Worm (Caenorhabditis elegans) whole organism, L2 larva: ENCODE measurements around the gene sre-6.

Experiments
- C34F6.9 ChIP-seq: fragments of 150-350 bp; optimal IDR thresholded peaks from 2 replicates; lab custom pipeline; 2014; ENCODE audit warnings: missing biosample characterization, missing genetic modification characterization
- F13H6.1 ChIP-seq: sonication (generic microtip); optimal IDR thresholded peaks from 2 replicates; lab custom pipeline; 2016; ENCODE audit warnings: missing genetic modification characterization, missing compliant biosample characterization
- R02D3.7 ChIP-seq: fragments of 150-350 bp; optimal IDR thresholded peaks from 2 replicates; lab custom pipeline; 2014; ENCODE audit warnings: missing biosample characterization, missing genetic modification characterization
- Y55F3AM.14 ChIP-seq: fragments of 200-800 bp; sonication (Bioruptor generic); optimal IDR thresholded peaks from 2 replicates; lab custom pipeline; 2018; ENCODE audit warnings: mild to moderate bottlenecking, missing genetic modification characterization, missing compliant biosample characterization
- ZK546.5 ChIP-seq: sonication (generic microtip); optimal IDR thresholded peaks from 2 replicates; lab custom pipeline; 2017; ENCODE audit warnings: missing biosample characterization, missing genetic modification characterization
- aly-2 ChIP-seq: fragments of 150-350 bp; optimal IDR thresholded peaks from 2 replicates; lab custom pipeline; 2014; ENCODE audit warnings: missing biosample characterization, missing genetic modification characterization
- ama-1 ChIP-seq: fragments of 150-350 bp; optimal IDR thresholded peaks from 2 replicates; lab custom pipeline; 2018; ENCODE audit warnings: inconsistent platforms
- blmp-1 ChIP-seq: sonication (generic microtip); optimal IDR thresholded peaks from 2 replicates; lab custom pipeline; 2017; ENCODE audit warnings: missing genetic modification characterization, mild to moderate bottlenecking, missing compliant biosample characterization, antibody characterized with exemption, moderate library complexity; ENCODE audit not compliant: insufficient read depth
- ceh-16 ChIP-seq: fragments of 150-350 bp; optimal IDR thresholded peaks from 2 replicates; lab custom pipeline; 2014; ENCODE audit warnings: missing biosample characterization, missing genetic modification characterization
- crh-2 ChIP-seq: sonication (generic microtip); optimal IDR thresholded peaks from 2 replicates; lab custom pipeline; 2017; ENCODE audit warnings: missing biosample characterization, missing genetic modification characterization
- egl-27 ChIP-seq: sonication (generic microtip); optimal IDR thresholded peaks from 3 replicates; lab custom pipeline; 2017; ENCODE audit warnings: missing biosample characterization, missing genetic modification reagents, missing genetic modification characterization
- fos-1 ChIP-seq: fragments of 150-350 bp; optimal IDR thresholded peaks from 2 replicates; lab custom pipeline; 2014; ENCODE audit warnings: missing biosample characterization, missing genetic modification characterization
- gmeb-1 ChIP-seq: fragments of 150-350 bp; optimal IDR thresholded peaks from 2 replicates; lab custom pipeline; 2014; ENCODE audit warnings: missing biosample characterization, missing genetic modification characterization
- lin-13 ChIP-seq: fragments of 150-350 bp; optimal IDR thresholded peaks from 2 replicates; lab custom pipeline; 2014; ENCODE audit warnings: missing biosample characterization, missing genetic modification reagents, missing genetic modification characterization
- lin-39 ChIP-seq: fragments of 150-350 bp; optimal IDR thresholded peaks from 2 replicates; lab custom pipeline; 2014; ENCODE audit warnings: missing biosample characterization, missing genetic modification reagents, missing genetic modification characterization
- lsy-2 ChIP-seq, 2 experiments: fragments of 150-350 bp in 1 of 2; sonication (generic microtip) in 1 of 2; optimal IDR thresholded peaks; 2 replicates each; lab custom pipeline; 2014 to 2017; ENCODE audit warnings: missing biosample characterization in 2 of 2, missing genetic modification characterization in 2 of 2
- mab-5 ChIP-seq: fragments of 150-350 bp; optimal IDR thresholded peaks from 2 replicates; lab custom pipeline; 2014; ENCODE audit warnings: missing biosample characterization, missing genetic modification characterization
- mbf-1 ChIP-seq: sonication (generic microtip); optimal IDR thresholded peaks from 2 replicates; lab custom pipeline; 2017; ENCODE audit warnings: missing biosample characterization, missing genetic modification characterization
- mdl-1 ChIP-seq, 2 experiments: fragments of 150-350 bp in 1 of 2; sonication (generic microtip) in 1 of 2; optimal IDR thresholded peaks; 2 replicates each; lab custom pipeline; 2017; ENCODE audit warnings: missing biosample characterization in 2 of 2, missing genetic modification characterization in 2 of 2
- nhr-12 ChIP-seq: fragments of 150-350 bp; optimal IDR thresholded peaks from 2 replicates; lab custom pipeline; 2014; ENCODE audit warnings: missing biosample characterization, missing genetic modification characterization
- nhr-23 ChIP-seq: fragments of 150-350 bp; optimal IDR thresholded peaks from 2 replicates; lab custom pipeline; 2014; ENCODE audit warnings: missing biosample characterization, missing genetic modification reagents, missing genetic modification characterization
- nhr-237 ChIP-seq: fragments of 150-350 bp; optimal IDR thresholded peaks from 2 replicates; lab custom pipeline; 2014; ENCODE audit warnings: missing biosample characterization, missing genetic modification characterization
- nhr-25 ChIP-seq: fragments of 150-350 bp; sonication (generic microtip); optimal IDR thresholded peaks from 3 replicates; lab custom pipeline; 2014; ENCODE audit warnings: missing biosample characterization, missing genetic modification characterization
- sem-4 ChIP-seq: fragments of 150-350 bp; optimal IDR thresholded peaks from 2 replicates; lab custom pipeline; 2014; ENCODE audit warnings: missing biosample characterization, missing genetic modification reagents, missing genetic modification characterization
- skn-1 ChIP-seq: sonication (generic microtip); optimal IDR thresholded peaks from 2 replicates; lab custom pipeline; 2017; ENCODE audit warnings: missing biosample characterization, missing genetic modification characterization
- sma-3 ChIP-seq: sonication (generic microtip); optimal IDR thresholded peaks from 2 replicates; lab custom pipeline; 2016; ENCODE audit warnings: missing genetic modification reagents, missing genetic modification characterization, missing compliant biosample characterization
- sma-9 ChIP-seq, 2 experiments: fragments of 150-350 bp in 1 of 2; sonication (generic microtip) in 1 of 2; optimal IDR thresholded peaks; 2 replicates each; lab custom pipeline; 2014 to 2016; ENCODE audit warnings: missing genetic modification characterization in 2 of 2, mild to moderate bottlenecking in 1 of 2, missing biosample characterization in 1 of 2, missing compliant biosample characterization in 1 of 2, missing genetic modification reagents in 1 of 2, moderate library complexity in 1 of 2
- snpc-4 ChIP-seq: fragments of 150-350 bp; optimal IDR thresholded peaks from 2 replicates; lab custom pipeline; 2014; ENCODE audit warnings: missing biosample characterization, missing genetic modification characterization
- unc-55 ChIP-seq: fragments of 150-350 bp; sonication (generic microtip); optimal IDR thresholded peaks from 3 replicates; lab custom pipeline; 2014; ENCODE audit warnings: missing biosample characterization, missing genetic modification reagents, missing genetic modification characterization
- unc-62 ChIP-seq: fragments of 150-350 bp; optimal IDR thresholded peaks from 2 replicates; lab custom pipeline; 2014; ENCODE audit warnings: missing biosample characterization, missing genetic modification reagents, missing genetic modification characterization
- zag-1 ChIP-seq: fragments of 150-350 bp; optimal IDR thresholded peaks from 2 replicates; lab custom pipeline; 2014; ENCODE audit warnings: missing biosample characterization, missing genetic modification characterization
- ztf-1 ChIP-seq: fragments of 200-800 bp; sonication (Bioruptor generic); conservative IDR thresholded peaks from 2 replicates; pipeline ENCODE4 v1.3.6; 2022; ENCODE audit warnings: missing genetic modification characterization, missing compliant biosample characterization
- ztf-11 ChIP-seq: sonication (generic microtip); optimal IDR thresholded peaks from 2 replicates; lab custom pipeline; 2017; ENCODE audit warnings: missing biosample characterization, missing genetic modification characterization
- ztf-4 ChIP-seq: fragments of 150-350 bp; optimal IDR thresholded peaks from 2 replicates; lab custom pipeline; 2014; ENCODE audit warnings: missing biosample characterization, missing genetic modification characterization

sre-6 gene

ce11 chrV:10807862-10808327 is 45.3 kb upstream of the sre-6 start, which contains the start of gene plrg-1 (continued):
- TF ChIP-seq mdl-1 (tag; optimal IDR thresholded peaks at IDR 0.05; lab: Kevin White, UChicago) (peak in 1 of 2 experiments; percentile 30), ztf-11 (tag; lab: Kevin White, UChicago) (peak; percentile 9), nhr-25 (peak; percentile 91), zag-1 (peak; percentile 56)

- TF ChIP-seq zag-1 (no peak), Y55F3AM.14 (no peak), unc-62 (no peak), gmeb-1 (tag; lab: Kevin White, UChicago) (no peak), mab-5 (tag; lab: Kevin White, UChicago) (no peak), sem-4 (tag; lab: Kevin White, UChicago) (no peak), F13H6.1 (tag; lab: Kevin White, UChicago) (no peak), unc-55 (GFP tag; lab: Kevin White, UChicago) (no peak), nhr-23 (tag; lab: Kevin White, UChicago) (no peak), C34F6.9 (tag; lab: Kevin White, UChicago) (no peak), aly-2 (no peak), ztf-1 (GFP tag; lab: Robert Waterston, UW) (no peak), snpc-4 (tag; lab: Kevin White, UChicago) (no peak), R02D3.7 (tag; lab: Kevin White, UChicago) (no peak), skn-1 (no peak), nhr-12 (tag; lab: Kevin White, UChicago) (no peak), ztf-11 (tag; lab: Kevin White, UChicago) (no peak), ama-1 (lab: Kevin White, UChicago) (no peak), ZK546.5 (no peak), lsy-2 (tag; optimal IDR thresholded peaks at IDR 0.05; lab: Kevin White, UChicago) (no peak)
- TF ChIP-seq, all 48 proteins: peak for 0
These were observed 43.3 kb upstream of the sre-6 start, which contains the start of gene prp-38 for ce11 chrV:10805934-10806333. Gene prp-38, minus strand, starts transcription at chrV:10806034.

- TF ChIP-seq lin-39 (tag; lab: Kevin White, UChicago), result no peak
- TF ChIP-seq lin-13 (GFP tag; lab: Kevin White, UChicago), result no peak
- no peak for TF ChIP-seq sma-3 (GFP tag; lab: Kevin White, UChicago)
- TF ChIP-seq snpc-4 (tag; lab: Kevin White, UChicago), result no peak
- TF ChIP-seq ZK546.5, result no peak
- no peak for TF ChIP-seq nhr-25
- no peak for TF ChIP-seq lsy-2 (tag; optimal IDR thresholded peaks at IDR 0.05; lab: Kevin White, UChicago)
- no peak for TF ChIP-seq F13H6.1 (tag; lab: Kevin White, UChicago)
- no peak for TF ChIP-seq ztf-4 (tag; lab: Kevin White, UChicago)
- no peak for TF ChIP-seq ztf-11 (tag; lab: Kevin White, UChicago)
- no peak for TF ChIP-seq nhr-237 (tag; lab: Kevin White, UChicago)
- no peak for TF ChIP-seq sem-4 (tag; lab: Kevin White, UChicago)
- TF ChIP-seq egl-27 (tag; lab: Kevin White, UChicago), result no peak
- no peak for TF ChIP-seq nhr-12 (tag; lab: Kevin White, UChicago)
- no peak for TF ChIP-seq mab-5 (tag; lab: Kevin White, UChicago)
- no peak for TF ChIP-seq blmp-1 (tag; lab: Kevin White, UChicago)
- TF ChIP-seq Y55F3AM.14, result no peak
- TF ChIP-seq ceh-16 (tag; lab: Kevin White, UChicago), result no peak
- TF ChIP-seq skn-1, result no peak
- TF ChIP-seq, all 48 proteins: peak for 0
These were observed 41.8 kb upstream of the sre-6 start, which contains the start of gene secs-1 for ce11 chrV:10804374-10804773. Gene secs-1, minus strand, starts transcription at chrV:10804474.

ce11 chrV:10802060-10802459 is 39.5 kb upstream of the sre-6 start:
- no peak for TF ChIP-seq mbf-1 (tag; lab: Kevin White, UChicago)
- TF ChIP-seq fos-1 (tag; lab: Kevin White, UChicago), result peak; percentile 74
- no peak for TF ChIP-seq egl-27 (tag; lab: Kevin White, UChicago)
- no peak for TF ChIP-seq sem-4 (tag; lab: Kevin White, UChicago)
- TF ChIP-seq ztf-4 (tag; lab: Kevin White, UChicago), result no peak
- TF ChIP-seq F13H6.1 (tag; lab: Kevin White, UChicago), result peak; percentile 10
- peak; percentile 1 for TF ChIP-seq gmeb-1 (tag; lab: Kevin White, UChicago)
- no peak for TF ChIP-seq nhr-25
- TF ChIP-seq unc-62, result no peak
- TF ChIP-seq sma-3 (GFP tag; lab: Kevin White, UChicago), result peak; percentile 19
- TF ChIP-seq mdl-1 (tag; optimal IDR thresholded peaks at IDR 0.05; lab: Kevin White, UChicago), result peak in 1 of 2 experiments; percentile 18
- peak; percentile 85 for TF ChIP-seq crh-2 (tag; lab: Kevin White, UChicago)
- peak; percentile 85 for TF ChIP-seq sma-9 (GFP tag; optimal IDR thresholded peaks at IDR 0.05; lab: Kevin White, UChicago)
- no peak for TF ChIP-seq sma-9 (tag; optimal IDR thresholded peaks at IDR 0.05; lab: Kevin White, UChicago)
